Fruit fly (Drosophila melanogaster) whole organism, wandering third instar larva: ENCODE measurements around the gene Sil1.

Source experiments
- Abd-B ChIP-seq: fragments of >200 bp; optimal IDR thresholded peaks from 2 replicates; lab custom pipeline; 2017; ENCODE audit warnings: missing biosample characterization, missing genetic modification characterization
- CG32264 ChIP-seq: fragments of 200-800 bp; sonication (Bioruptor generic); optimal IDR thresholded peaks from 2 replicates; lab custom pipeline; 2016; ENCODE audit warnings: missing biosample characterization, missing genetic modification characterization
- CG9705 ChIP-seq: fragments of 200-800 bp; sonication (Bioruptor generic); optimal IDR thresholded peaks from 2 replicates; lab custom pipeline; 2018; ENCODE audit warnings: missing biosample characterization, mild to moderate bottlenecking, missing genetic modification characterization
- CrebA ChIP-seq: fragments of 200-800 bp; sonication (Bioruptor generic); optimal IDR thresholded peaks from 2 replicates; lab custom pipeline; 2016; ENCODE audit warnings: missing biosample characterization, mild to moderate bottlenecking, missing genetic modification characterization, borderline replicate concordance
- Dfd ChIP-seq: fragments of >200 bp; optimal IDR thresholded peaks from 2 replicates; lab custom pipeline; 2017; ENCODE audit warnings: missing biosample characterization, missing genetic modification characterization
- Dif ChIP-seq: fragments of 200-275, 200-300 bp; sonication (Bioruptor generic); optimal IDR thresholded peaks from 2 replicates; lab custom pipeline; 2018; ENCODE audit warnings: missing biosample characterization, missing genetic modification characterization; ENCODE audit not compliant: partially characterized antibody
- GATAd ChIP-seq: sonication (Bioruptor generic); optimal IDR thresholded peaks from 2 replicates; lab custom pipeline; 2016; ENCODE audit warnings: missing biosample characterization, missing genetic modification characterization
- HLH106 ChIP-seq: fragments of 200-800 bp; optimal IDR thresholded peaks from 3 replicates; lab custom pipeline; 2019; ENCODE audit warnings: missing biosample characterization, mild to moderate bottlenecking, missing genetic modification characterization, moderate library complexity
- Hnf4 ChIP-seq: fragments of 200-800 bp; sonication (Bioruptor generic); optimal IDR thresholded peaks from 2 replicates; lab custom pipeline; 2016; ENCODE audit warnings: missing biosample characterization, mild to moderate bottlenecking, missing genetic modification characterization
- Hr78 ChIP-seq: fragments of >200 bp; optimal IDR thresholded peaks from 2 replicates; lab custom pipeline; 2017; ENCODE audit warnings: missing biosample characterization, missing genetic modification characterization
- Hr83 ChIP-seq: fragments of 200-300 bp; sonication (Bioruptor generic); optimal IDR thresholded peaks from 2 replicates; lab custom pipeline; 2016; ENCODE audit warnings: missing biosample characterization, mild to moderate bottlenecking, missing genetic modification characterization, moderate library complexity; ENCODE audit not compliant: poor library complexity, severe bottlenecking
- Jra ChIP-seq: sonication (Bioruptor generic); optimal IDR thresholded peaks from 2 replicates; lab custom pipeline; 2016; ENCODE audit warnings: missing biosample characterization, missing genetic modification characterization
- Mio ChIP-seq: sonication (Bioruptor generic); optimal IDR thresholded peaks from 2 replicates; lab custom pipeline; 2016; ENCODE audit warnings: missing biosample characterization, missing genetic modification characterization
- Myc ChIP-seq: fragments of >200 bp; optimal IDR thresholded peaks from 2 replicates; lab custom pipeline; 2017
- N ChIP-seq: fragments of >200 bp; optimal IDR thresholded peaks from 2 replicates; lab custom pipeline; 2018; ENCODE audit warnings: missing biosample characterization, missing external identifiers, missing genetic modification characterization
- OdsH ChIP-seq: fragments of 200-800 bp; sonication (Bioruptor generic); optimal IDR thresholded peaks from 2 replicates; lab custom pipeline; 2016; ENCODE audit warnings: missing biosample characterization, mild to moderate bottlenecking, missing genetic modification characterization
- Rel ChIP-seq, 2 experiments: fragments of 200-800 bp; sonication (Bioruptor generic) in 1 of 2; optimal IDR thresholded peaks; 2 replicates in 1 of 2; 3 replicates in 1 of 2; lab custom pipeline; 2016 to 2019; ENCODE audit warnings: mild to moderate bottlenecking in 2 of 2, missing biosample characterization in 2 of 2, missing genetic modification characterization in 2 of 2, moderate library complexity in 1 of 2
- Sp1 ChIP-seq: fragments of 200-800 bp; sonication (Bioruptor generic); optimal IDR thresholded peaks from 3 replicates; lab custom pipeline; 2019; ENCODE audit warnings: missing biosample characterization, mild to moderate bottlenecking, missing genetic modification characterization, moderate library complexity
- Vsx2 ChIP-seq: fragments of 200-300, 225-300 bp; sonication (Bioruptor generic); optimal IDR thresholded peaks from 2 replicates; lab custom pipeline; 2018; ENCODE audit warnings: missing biosample characterization, missing genetic modification characterization; ENCODE audit not compliant: partially characterized antibody
- br ChIP-seq: fragments of 200-800 bp; sonication (Bioruptor generic); optimal IDR thresholded peaks from 2 replicates; lab custom pipeline; 2016; ENCODE audit warnings: missing biosample characterization, missing genetic modification characterization
- brk ChIP-seq: fragments of 200-800 bp; sonication (Bioruptor generic); optimal IDR thresholded peaks from 2 replicates; lab custom pipeline; 2016; ENCODE audit warnings: missing biosample characterization, mild to moderate bottlenecking, missing genetic modification characterization
- dl ChIP-seq, 2 experiments: fragments of 175-275, 200-275 bp in 1 of 2; fragments of 200-275 bp in 1 of 2; sonication (Bioruptor generic); optimal IDR thresholded peaks; lab custom pipeline; 2018; ENCODE audit warnings: mild to moderate bottlenecking in 2 of 2, missing biosample characterization in 2 of 2, missing genetic modification characterization in 2 of 2, moderate library complexity in 2 of 2; ENCODE audit not compliant: partially characterized antibody in 2 of 2, insufficient read depth in 1 of 2
- dmrt93B ChIP-seq: fragments of 200-800 bp; sonication (Bioruptor generic); optimal IDR thresholded peaks from 2 replicates; lab custom pipeline; 2018; ENCODE audit warnings: missing biosample characterization, mild to moderate bottlenecking, missing genetic modification characterization
- dsf ChIP-seq: sonication (Bioruptor generic); optimal IDR thresholded peaks from 2 replicates; lab custom pipeline; 2016; ENCODE audit warnings: missing biosample characterization, missing genetic modification characterization, borderline replicate concordance
- ey ChIP-seq: fragments of 200-800 bp; sonication (Bioruptor generic); optimal IDR thresholded peaks from 2 replicates; lab custom pipeline; 2016; ENCODE audit warnings: missing biosample characterization, missing genetic modification characterization
- foxo ChIP-seq, 2 experiments: fragments of 200-800 bp; sonication (Bioruptor generic); optimal IDR thresholded peaks; 2 replicates in 1 of 2; 3 replicates in 1 of 2; lab custom pipeline; 2016 to 2017; ENCODE audit warnings: missing biosample characterization in 2 of 2, missing genetic modification characterization in 2 of 2
- fru ChIP-seq: fragments of 200-800 bp; sonication (Bioruptor generic); optimal IDR thresholded peaks from 3 replicates; lab custom pipeline; 2016; ENCODE audit warnings: missing biosample characterization, mild to moderate bottlenecking, missing genetic modification characterization
- h ChIP-seq: fragments of 200-800 bp; sonication (Bioruptor generic); optimal IDR thresholded peaks from 3 replicates; lab custom pipeline; 2016; ENCODE audit warnings: missing biosample characterization, mild to moderate bottlenecking, missing genetic modification characterization
- jim ChIP-seq: fragments of 175-275, 200-325 bp; sonication (Bioruptor generic); optimal IDR thresholded peaks from 2 replicates; lab custom pipeline; 2016; ENCODE audit warnings: missing biosample characterization, mild to moderate bottlenecking, missing genetic modification characterization
- lola ChIP-seq: fragments of >200 bp; optimal IDR thresholded peaks from 2 replicates; lab custom pipeline; 2017; ENCODE audit warnings: missing biosample characterization, missing genetic modification characterization
- pan ChIP-seq: fragments of >200 bp; optimal IDR thresholded peaks from 2 replicates; lab custom pipeline; 2017
- rgr ChIP-seq: fragments of 200-800 bp; sonication (Bioruptor generic); optimal IDR thresholded peaks from 3 replicates; lab custom pipeline; 2016; ENCODE audit warnings: missing biosample characterization, mild to moderate bottlenecking, missing genetic modification characterization
- sage ChIP-seq: fragments of 200-800 bp; sonication (Bioruptor generic); optimal IDR thresholded peaks from 2 replicates; lab custom pipeline; 2016; ENCODE audit warnings: missing biosample characterization, mild to moderate bottlenecking, missing genetic modification characterization
- sv ChIP-seq: fragments of 200-800 bp; sonication (Bioruptor generic); optimal IDR thresholded peaks from 3 replicates; lab custom pipeline; 2016; ENCODE audit warnings: missing biosample characterization, missing genetic modification characterization
- tai ChIP-seq: sonication (Bioruptor generic); optimal IDR thresholded peaks from 2 replicates; lab custom pipeline; 2016; ENCODE audit warnings: missing biosample characterization, missing genetic modification characterization
- usp ChIP-seq: fragments of >200 bp; optimal IDR thresholded peaks from 2 replicates; lab custom pipeline; 2017; ENCODE audit warnings: missing biosample characterization, missing genetic modification characterization
- woc ChIP-seq: sonication (Bioruptor generic); optimal IDR thresholded peaks from 2 replicates; lab custom pipeline; 2016; ENCODE audit warnings: missing biosample characterization, mild to moderate bottlenecking, missing genetic modification characterization

Gene Sil1

dm6 chr3R:25208767-25209075, 26.6 kb downstream of the Sil1 start:
- TF ChIP-seq CG32264 (GFP tag; lab: Kevin White, UChicago) (no peak), foxo (GFP tag; optimal IDR thresholded peaks at IDR 0.05; lab: Kevin White, UChicago) (no peak), jim (no peak), Mio (GFP tag; lab: Kevin White, UChicago) (no peak), woc (GFP tag; lab: Kevin White, UChicago) (no peak), rgr (GFP tag; lab: Kevin White, UChicago) (no peak), Vsx2 (GFP tag; lab: Kevin White, UChicago) (no peak), HLH106 (tag; lab: Kevin White, UChicago) (no peak), brk (GFP tag; lab: Kevin White, UChicago) (no peak), usp (GFP tag; lab: Kevin White, UChicago) (no peak), pan (lab: Kevin White, UChicago) (no peak), tai (GFP tag; lab: Kevin White, UChicago) (no peak), CrebA (GFP tag; lab: Kevin White, UChicago) (no peak)

dm6 chr3R:25208042-25208766, 27.1 kb downstream of the Sil1 start, which contains the start of gene Cad96Ca:
Gene Cad96Ca (minus strand): TSS chr3R:25208283.
- TF ChIP-seq dl (GFP tag; optimal IDR thresholded peaks at IDR 0.05; lab: Kevin White, UChicago; ENCODE audit: insufficient read depth in 1 of 2, partially characterized antibody in 2 of 2) (peak; percentile 47 to 78), jim (no peak), Hr78 (GFP tag; lab: Kevin White, UChicago) (no peak), CG32264 (GFP tag; lab: Kevin White, UChicago) (no peak), Abd-B (GFP tag; lab: Kevin White, UChicago) (no peak), fru (GFP tag; lab: Kevin White, UChicago) (no peak), Rel (GFP tag; optimal IDR thresholded peaks at IDR 0.05; lab: Kevin White, UChicago) (no peak), Rel (tag; optimal IDR thresholded peaks at IDR 0.05; lab: Kevin White, UChicago) (peak; percentile 71), woc (GFP tag; lab: Kevin White, UChicago) (no peak), Dif (GFP tag; lab: Kevin White, UChicago) (peak; percentile 89), Vsx2 (GFP tag; lab: Kevin White, UChicago) (peak; percentile 85), ey (GFP tag; lab: Kevin White, UChicago) (no peak), Hnf4 (GFP tag; lab: Kevin White, UChicago) (no peak), N (GFP tag; lab: Kevin White, UChicago) (no peak), CG9705 (no peak), sage (no peak), rgr (GFP tag; lab: Kevin White, UChicago) (no peak), tai (GFP tag; lab: Kevin White, UChicago) (no peak), CrebA (GFP tag; lab: Kevin White, UChicago) (no peak), brk (GFP tag; lab: Kevin White, UChicago) (no peak), usp (GFP tag; lab: Kevin White, UChicago) (no peak), br (GFP tag; lab: Kevin White, UChicago) (no peak), dmrt93B (GFP tag; lab: Kevin White, UChicago) (no peak), sv (GFP tag; lab: Kevin White, UChicago) (no peak), Dfd (GFP tag; lab: Kevin White, UChicago) (no peak), Sp1 (GFP tag; lab: Kevin White, UChicago) (no peak), Myc (lab: Kevin White, UChicago) (no peak), h (GFP tag; lab: Kevin White, UChicago) (no peak), dsf (GFP tag; lab: Kevin White, UChicago) (no peak), Hr83 (GFP tag; lab: Kevin White, UChicago) (peak; percentile 21), Mio (GFP tag; lab: Kevin White, UChicago) (no peak)
- TF ChIP-seq, all 38 proteins: peak for 5

- TF ChIP-seq Jra (GFP tag; lab: Kevin White, UChicago): no peak
- no peak for TF ChIP-seq Hr78 (GFP tag; lab: Kevin White, UChicago)
- TF ChIP-seq CrebA (GFP tag; lab: Kevin White, UChicago): no peak
- peak; percentile 15 for TF ChIP-seq brk (GFP tag; lab: Kevin White, UChicago)
- no peak for TF ChIP-seq jim
- peak; percentile 38 for TF ChIP-seq sage
- TF ChIP-seq Sp1 (GFP tag; lab: Kevin White, UChicago): peak; percentile 66
- TF ChIP-seq sv (GFP tag; lab: Kevin White, UChicago): peak; percentile 63
- no peak for TF ChIP-seq dsf (GFP tag; lab: Kevin White, UChicago)
- TF ChIP-seq Dif (GFP tag; lab: Kevin White, UChicago): no peak
- no peak for TF ChIP-seq Dfd (GFP tag; lab: Kevin White, UChicago)
- no peak for TF ChIP-seq GATAd (GFP tag; lab: Kevin White, UChicago)
- TF ChIP-seq h (GFP tag; lab: Kevin White, UChicago): peak; percentile 71
- TF ChIP-seq CG9705: no peak
- peak; percentile 75 for TF ChIP-seq fru (GFP tag; lab: Kevin White, UChicago)
- peak; percentile 71 for TF ChIP-seq HLH106 (tag; lab: Kevin White, UChicago)
- no peak for TF ChIP-seq Mio (GFP tag; lab: Kevin White, UChicago)
- peak; percentile 75 for TF ChIP-seq OdsH
- peak; percentile 43 for TF ChIP-seq woc (GFP tag; lab: Kevin White, UChicago)
- peak; percentile 63 for TF ChIP-seq Hnf4 (GFP tag; lab: Kevin White, UChicago)
- TF ChIP-seq ey (GFP tag; lab: Kevin White, UChicago): peak; percentile 64
- TF ChIP-seq Vsx2 (GFP tag; lab: Kevin White, UChicago): no peak
- no peak for TF ChIP-seq lola
- TF ChIP-seq usp (GFP tag; lab: Kevin White, UChicago): no peak
- TF ChIP-seq foxo (GFP tag; optimal IDR thresholded peaks at IDR 0.05; lab: Kevin White, UChicago): peak in 1 of 2 experiments; percentile 78
- TF ChIP-seq pan (lab: Kevin White, UChicago): no peak
- no peak for TF ChIP-seq Rel (GFP tag; optimal IDR thresholded peaks at IDR 0.05; lab: Kevin White, UChicago)
- TF ChIP-seq Rel (tag; optimal IDR thresholded peaks at IDR 0.05; lab: Kevin White, UChicago): no peak
- TF ChIP-seq CG32264 (GFP tag; lab: Kevin White, UChicago): peak; percentile 4
- no peak for TF ChIP-seq Myc (lab: Kevin White, UChicago)
Observed at dm6 chr3R:25207405-25208003, 27.8 kb downstream of the Sil1 start.
